Worm (Caenorhabditis elegans) whole organism, L3 larva: ENCODE measurements around the gene T12D8.5.

Experiments used
- aly-2 ChIP-seq: fragments of 150-350 bp; optimal IDR thresholded peaks from 2 replicates; lab custom pipeline; 2014; ENCODE audit warnings: missing biosample characterization, missing genetic modification characterization
- ama-1 ChIP-seq: fragments of 150-350 bp; optimal IDR thresholded peaks from 2 replicates; lab custom pipeline; 2018
- ceh-16 ChIP-seq: sonication (generic microtip); optimal IDR thresholded peaks from 2 replicates; lab custom pipeline; 2017; ENCODE audit warnings: missing biosample characterization, missing genetic modification characterization
- ceh-82 ChIP-seq: fragments of 150-350 bp; optimal IDR thresholded peaks from 2 replicates; lab custom pipeline; 2014; ENCODE audit warnings: missing biosample characterization, missing genetic modification characterization
- fkh-10 ChIP-seq: sonication (generic microtip); optimal IDR thresholded peaks from 2 replicates; lab custom pipeline; 2017; ENCODE audit warnings: missing biosample characterization, missing genetic modification reagents, missing genetic modification characterization
- fos-1 ChIP-seq: fragments of 150-350 bp; optimal IDR thresholded peaks from 2 replicates; lab custom pipeline; 2014; ENCODE audit warnings: missing biosample characterization, missing genetic modification characterization
- lin-15B ChIP-seq: fragments of 150-350 bp; optimal IDR thresholded peaks from 2 replicates; lab custom pipeline; 2014; ENCODE audit warnings: missing biosample characterization, missing genetic modification characterization
- lin-39 ChIP-seq: fragments of 150-350 bp; optimal IDR thresholded peaks from 2 replicates; lab custom pipeline; 2018; ENCODE audit warnings: missing biosample characterization, missing genetic modification reagents, missing genetic modification characterization
- nhr-12 ChIP-seq: fragments of 150-350 bp; optimal IDR thresholded peaks from 2 replicates; lab custom pipeline; 2014; ENCODE audit warnings: missing biosample characterization, missing genetic modification characterization
- nhr-237 ChIP-seq: fragments of 150-350 bp; optimal IDR thresholded peaks from 2 replicates; lab custom pipeline; 2014; ENCODE audit warnings: missing biosample characterization, missing genetic modification characterization
- ztf-11 ChIP-seq: fragments of 150-350 bp; optimal IDR thresholded peaks from 2 replicates; lab custom pipeline; 2014; ENCODE audit warnings: missing biosample characterization, missing genetic modification characterization

ce11 chrIII:13606865-13607264, 19.7 kb downstream of the T12D8.5 start:
- no peak for TF ChIP-seq nhr-12 (tag; lab: Kevin White, UChicago)
- no peak for TF ChIP-seq ceh-16
- TF ChIP-seq ceh-82: no peak
- TF ChIP-seq fos-1 (tag; lab: Kevin White, UChicago): no peak
- TF ChIP-seq lin-39 (tag; lab: Kevin White, UChicago): no peak
- TF ChIP-seq aly-2 (tag; lab: Kevin White, UChicago): no peak
- no peak for TF ChIP-seq ama-1
- no peak for TF ChIP-seq ztf-11 (tag; lab: Kevin White, UChicago)
- TF ChIP-seq lin-15B (tag; lab: Kevin White, UChicago): no peak
- TF ChIP-seq nhr-237 (tag; lab: Kevin White, UChicago): no peak
- TF ChIP-seq fkh-10 (GFP tag; lab: Kevin White, UChicago): no peak
